Worm (Caenorhabditis elegans): ENCODE results near the gene irld-3.

DNA sequence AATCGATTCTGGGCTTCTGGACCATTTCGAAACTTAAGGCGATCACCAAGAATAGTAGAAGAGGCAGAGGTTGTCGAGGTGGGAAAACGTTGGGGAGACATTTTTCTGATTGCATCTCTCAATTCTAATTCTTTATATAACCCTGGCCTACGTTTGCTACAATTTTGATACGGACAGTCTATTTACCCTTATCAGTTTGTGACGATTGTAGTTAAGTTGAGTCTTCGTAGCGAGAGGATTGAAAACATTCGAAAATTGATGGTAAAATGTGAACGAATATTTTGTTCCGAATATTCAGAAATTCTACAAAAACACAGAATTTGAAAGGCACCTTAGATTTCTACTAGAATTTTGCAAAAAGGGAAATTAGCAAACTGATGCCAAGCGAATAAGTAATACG lies 10.7 kb downstream of the irld-3 start, which contains the start of gene Y73C8C.10:
- no peak for TF ChIP-seq aly-1 (tag; optimal IDR thresholded peaks at IDR 0.05)
- no peak for TF ChIP-seq pes-1 (GFP tag; IDR thresholded peaks at IDR 0.05)
- TF ChIP-seq hmbx-1 (tag; optimal IDR thresholded peaks at IDR 0.05) = no peak
- no peak for TF ChIP-seq scrt-1 (GFP tag; IDR thresholded peaks at IDR 0.05)
- TF ChIP-seq ama-1 (optimal IDR thresholded peaks at IDR 0.05) = no peak
- TF ChIP-seq ceh-13 (GFP tag; optimal IDR thresholded peaks at IDR 0.05) = no peak
